Fruit fly (Drosophila melanogaster): Measurements from ENCODE around the gene CG17721.
A peak's percentile ranks its signal among the peaks of the same experiment; 100 is the strongest.

Gene CG17721

DNA sequence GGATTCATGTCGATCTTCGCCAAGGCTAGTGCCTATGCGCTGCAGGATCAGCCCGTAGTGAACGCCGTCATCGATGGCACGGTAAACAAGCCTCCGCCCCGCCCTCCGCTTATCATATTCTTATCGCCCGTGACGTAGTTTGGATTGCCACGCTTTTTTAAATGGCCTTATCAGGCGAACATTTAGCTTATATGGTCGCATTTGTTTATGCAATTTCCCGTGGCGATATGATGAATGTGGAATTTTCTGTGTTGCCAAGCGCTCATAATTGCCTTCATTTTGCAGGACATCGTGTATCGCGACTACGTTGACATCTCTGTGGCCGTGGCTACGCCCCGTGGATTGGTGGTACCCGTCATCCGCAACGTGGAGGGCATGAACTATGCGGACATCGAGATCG lies 10.9 kb downstream of the CG17721 start:
- no peak for TF ChIP-seq CTCF (optimal IDR thresholded peaks at IDR 0.05)
- no peak for TF ChIP-seq CG8478 (optimal IDR thresholded peaks at IDR 0.05)

- TF ChIP-seq CG8478 (optimal IDR thresholded peaks at IDR 0.05) = no peak
- no peak for TF ChIP-seq CTCF (optimal IDR thresholded peaks at IDR 0.05)
Measured at dm6 chr3R:11246865-11247264, 11.9 kb downstream of the CG17721 start.

DNA sequence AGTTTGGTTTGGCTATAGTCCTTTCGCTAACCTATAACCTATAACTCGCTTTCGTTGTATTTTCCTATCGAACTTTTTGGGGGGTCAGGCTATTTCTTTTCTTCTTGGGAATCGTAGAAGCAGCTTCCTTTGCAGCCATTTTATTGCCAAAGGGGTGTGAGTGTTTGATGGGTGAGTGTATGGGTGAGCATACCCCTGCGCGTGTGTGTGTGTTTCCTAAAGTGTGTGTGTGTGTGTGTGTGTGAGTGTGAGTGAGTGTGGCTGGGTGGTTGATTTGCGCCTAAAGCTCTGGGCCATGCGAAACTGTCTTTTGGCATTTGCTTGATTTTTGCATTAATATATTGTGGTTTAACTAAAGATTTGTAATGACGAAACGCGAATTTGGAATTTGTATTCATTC lies 18.8 kb downstream of the CG17721 start:
- TF ChIP-seq CG8478 (optimal IDR thresholded peaks at IDR 0.05) (no peak), CTCF (optimal IDR thresholded peaks at IDR 0.05) (no peak)

DNA sequence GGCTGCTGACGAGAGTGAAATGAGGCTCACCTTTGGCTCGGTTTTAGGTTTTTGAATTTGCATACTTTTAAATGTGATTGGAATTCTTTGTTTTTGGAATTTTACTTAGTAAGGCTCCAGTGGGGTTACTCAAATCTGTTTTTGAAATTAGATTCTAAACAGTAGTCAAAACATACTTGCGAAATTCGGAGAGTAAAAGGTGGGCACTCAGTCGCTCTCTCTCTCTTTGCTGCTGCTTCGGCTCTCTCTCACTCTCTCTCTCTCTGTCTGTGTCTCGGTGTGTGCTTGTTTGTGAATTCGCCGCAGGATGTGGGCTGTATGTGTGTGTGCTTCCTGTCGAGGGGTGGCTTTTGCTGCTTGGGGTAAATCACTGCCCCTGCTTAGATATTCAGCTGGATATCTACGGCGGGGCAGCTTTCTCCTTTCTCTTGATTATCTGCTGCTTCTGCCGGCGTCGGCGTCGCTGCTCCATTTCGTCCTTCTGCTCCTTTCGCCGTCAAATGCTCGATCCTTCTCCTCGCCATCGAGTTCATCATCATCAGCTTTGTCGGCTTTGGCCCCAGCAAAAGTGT lies 19.5 kb downstream of the CG17721 start:
- TF ChIP-seq CTCF (optimal IDR thresholded peaks at IDR 0.05) (no peak), CG8478 (optimal IDR thresholded peaks at IDR 0.05) (no peak)

DNA sequence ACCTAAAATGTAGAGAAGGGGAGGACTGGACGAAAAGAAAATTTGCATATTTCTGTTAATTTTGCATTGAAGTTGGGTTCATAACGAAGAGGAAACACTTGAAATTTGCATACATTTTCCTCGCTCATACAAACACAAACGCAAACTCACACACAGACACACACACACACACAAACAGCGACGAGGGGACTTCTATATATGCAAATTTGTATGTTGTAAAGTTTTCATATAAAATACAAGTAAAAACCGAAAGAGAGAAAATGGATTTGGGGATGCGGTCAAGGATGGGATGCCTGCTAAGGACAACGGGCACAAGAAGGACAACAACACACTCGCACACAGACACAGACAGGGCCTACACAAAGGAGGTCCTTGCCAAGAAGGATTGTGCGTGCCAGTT lies 22.6 kb downstream of the CG17721 start:
- TF ChIP-seq CTCF (optimal IDR thresholded peaks at IDR 0.05) (no peak), CG8478 (optimal IDR thresholded peaks at IDR 0.05) (no peak)

dm6 chr3R:11260966-11261530 lies 26.1 kb downstream of the CG17721 start:
- TF ChIP-seq CTCF (optimal IDR thresholded peaks at IDR 0.05) = no peak

DNA sequence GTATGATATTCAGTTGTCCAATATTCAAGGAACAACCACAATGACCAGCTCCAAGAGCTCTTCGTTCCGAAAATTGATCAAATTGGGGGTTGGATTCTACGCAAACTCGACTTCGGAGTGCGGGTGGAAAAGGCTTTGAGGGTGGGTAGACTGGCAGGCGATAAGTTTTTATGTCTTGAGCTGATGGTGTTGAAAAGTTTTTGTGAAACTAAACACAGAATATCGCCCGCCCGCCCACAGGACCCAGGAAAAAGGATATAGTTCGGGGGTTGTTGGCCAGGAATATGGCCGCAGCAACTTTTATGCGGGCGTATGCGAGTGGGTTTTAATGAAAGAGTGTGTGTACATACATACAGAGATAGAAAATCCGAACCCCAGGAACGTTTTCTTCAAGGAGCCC lies 28.6 kb downstream of the CG17721 start:
- TF ChIP-seq CG8478 (optimal IDR thresholded peaks at IDR 0.05) (no peak), CTCF (optimal IDR thresholded peaks at IDR 0.05) (no peak)

DNA sequence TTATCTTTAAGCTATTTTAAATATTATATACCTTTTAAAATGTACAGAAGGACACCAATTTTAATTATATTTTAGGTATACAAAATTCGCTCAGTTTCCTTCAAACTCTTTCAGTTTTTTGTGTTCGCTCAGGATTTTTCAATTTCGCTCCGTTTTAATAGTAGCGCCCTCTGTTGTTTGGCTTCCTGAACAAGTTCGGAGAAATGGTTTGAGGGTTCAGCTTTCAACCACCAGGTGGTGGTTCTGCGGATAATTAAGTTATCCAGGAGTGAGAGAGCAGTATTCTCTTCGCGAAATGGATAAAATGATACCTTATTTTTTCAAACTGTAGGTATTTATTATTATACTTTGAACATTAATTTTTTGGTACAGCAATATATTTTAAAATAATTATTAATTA lies 34.1 kb downstream of the CG17721 start:
- TF ChIP-seq CG8478 (optimal IDR thresholded peaks at IDR 0.05) (no peak), CTCF (optimal IDR thresholded peaks at IDR 0.05) (peak; percentile 89 to 96)

dm6 chr3R:11270574-11270973 lies 35.6 kb downstream of the CG17721 start:
- TF ChIP-seq CG8478 (optimal IDR thresholded peaks at IDR 0.05) (no peak), CTCF (optimal IDR thresholded peaks at IDR 0.05) (no peak)

DNA sequence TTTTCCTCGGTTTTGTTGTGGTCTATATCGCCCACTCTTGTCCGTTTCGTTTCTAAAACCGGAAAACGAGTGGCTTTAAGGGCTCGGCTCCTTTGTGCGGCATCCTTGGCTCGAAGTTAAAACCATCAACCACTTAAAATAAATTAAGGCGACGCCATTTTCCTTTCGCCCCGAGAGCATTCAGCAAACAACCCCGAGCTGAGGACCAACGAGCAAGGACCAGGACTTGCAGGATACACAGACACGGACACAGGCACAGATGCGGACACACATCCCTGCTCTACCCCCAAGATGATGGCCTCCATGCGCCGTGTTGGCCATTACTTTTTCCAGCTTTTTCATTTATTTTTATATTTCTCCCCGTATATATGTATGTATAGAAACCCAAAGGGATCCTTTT lies 37.7 kb downstream of the CG17721 start:
- TF ChIP-seq CG8478 (optimal IDR thresholded peaks at IDR 0.05) (no peak), CTCF (optimal IDR thresholded peaks at IDR 0.05) (no peak)

dm6 chr3R:11281887-11282286 lies 46.9 kb downstream of the CG17721 start:
- TF ChIP-seq CTCF (optimal IDR thresholded peaks at IDR 0.05) = no peak
- TF ChIP-seq CG8478 (optimal IDR thresholded peaks at IDR 0.05) = no peak

All from S2 (cell line).